Fruit fly (Drosophila melanogaster) whole organism, embryonic: ENCODE data around the gene CG18302.
A peak's percentile ranks its signal among the peaks of the same experiment; 100 is the strongest.

Experiments
- B-H2 ChIP-seq: fragments of 200-800 bp; sonication (Bioruptor generic); optimal IDR thresholded peaks from 2 replicates; lab custom pipeline; 2018; ENCODE audit warnings: missing biosample characterization, mild to moderate bottlenecking, missing genetic modification characterization
- CG10267 ChIP-seq: fragments of 200-800 bp; sonication (Bioruptor generic); optimal IDR thresholded peaks from 2 replicates; lab custom pipeline; 2018; ENCODE audit warnings: missing biosample characterization, mild to moderate bottlenecking, missing genetic modification characterization, moderate library complexity
- CG10959 ChIP-seq: fragments of 200-800 bp; sonication (Bioruptor generic); IDR thresholded peaks from 2 replicates; pipeline ENCODE4 v1.3.6; 2022; ENCODE audit warnings: missing biosample characterization, missing genetic modification characterization
- CG11560 ChIP-seq: fragments of 200-800 bp; sonication (Bioruptor generic); IDR thresholded peaks from 3 replicates; pipeline ENCODE4 v1.3.6; 2022; ENCODE audit warnings: missing biosample characterization, missing genetic modification characterization
- CG12104 ChIP-seq: fragments of 200-800 bp; sonication (Bioruptor generic); optimal IDR thresholded peaks from 3 replicates; lab custom pipeline; 2016; ENCODE audit warnings: missing biosample characterization, missing genetic modification characterization
- CG1233 ChIP-seq: fragments of 200-800 bp; sonication (Bioruptor generic); optimal IDR thresholded peaks from 4 replicates; lab custom pipeline; 2018; ENCODE audit warnings: missing biosample characterization, mild to moderate bottlenecking, missing genetic modification characterization
- CG12391 ChIP-seq: fragments of 200-800 bp; sonication (Bioruptor generic); optimal IDR thresholded peaks from 3 replicates; lab custom pipeline; 2018; ENCODE audit warnings: missing biosample characterization, mild to moderate bottlenecking, missing genetic modification characterization, moderate library complexity
- CG14050 ChIP-seq: fragments of 200-800 bp; sonication (Bioruptor generic); IDR thresholded peaks from 3 replicates; pipeline ENCODE4 v1.3.6; 2022; ENCODE audit warnings: missing biosample characterization, missing genetic modification characterization
- CG15011 ChIP-seq: fragments of 200-800 bp; sonication (Bioruptor generic); optimal IDR thresholded peaks from 3 replicates; lab custom pipeline; 2018; ENCODE audit warnings: missing biosample characterization, mild to moderate bottlenecking, missing genetic modification characterization
- CG17568 ChIP-seq: fragments of 200-800 bp; sonication (Bioruptor generic); optimal IDR thresholded peaks from 2 replicates; lab custom pipeline; 2018; ENCODE audit warnings: missing biosample characterization, mild to moderate bottlenecking, missing genetic modification characterization, moderate library complexity
- CG30431 ChIP-seq: fragments of 200-800 bp; sonication (Bioruptor generic); optimal IDR thresholded peaks from 2 replicates; lab custom pipeline; 2017; ENCODE audit warnings: missing biosample characterization, missing genetic modification characterization
- CG3065 ChIP-seq: fragments of 200-800 bp; sonication (Bioruptor generic); optimal IDR thresholded peaks from 2 replicates; lab custom pipeline; 2016; ENCODE audit warnings: missing biosample characterization, missing genetic modification characterization
- CG4282 ChIP-seq: fragments of 200-800 bp; sonication (Bioruptor generic); optimal IDR thresholded peaks from 2 replicates; lab custom pipeline; 2016; ENCODE audit warnings: missing biosample characterization, missing genetic modification characterization
- CG4360 ChIP-seq: fragments of 200-800 bp; sonication (Bioruptor generic); IDR thresholded peaks from 2 replicates; pipeline ENCODE4 v1.3.6; 2022; ENCODE audit warnings: missing biosample characterization, missing genetic modification characterization
- CG4404 ChIP-seq: fragments of 200-800 bp; sonication (Bioruptor generic); IDR thresholded peaks from 2 replicates; pipeline ENCODE4 v1.3.6; 2022; ENCODE audit warnings: missing biosample characterization, missing genetic modification characterization
- CG6175 ChIP-seq: fragments of 200-800 bp; sonication (Bioruptor generic); IDR thresholded peaks from 3 replicates; pipeline ENCODE4 v1.3.6; 2022; ENCODE audit warnings: missing biosample characterization, missing genetic modification characterization
- CG7839 ChIP-seq: fragments of 200-800 bp; sonication (Bioruptor generic); optimal IDR thresholded peaks from 3 replicates; lab custom pipeline; 2018; ENCODE audit warnings: missing biosample characterization, mild to moderate bottlenecking, missing genetic modification characterization, moderate library complexity
- CG8290 ChIP-seq, 3 experiments: fragments of 200-800 bp; sonication (Bioruptor generic); optimal IDR thresholded peaks; 2 replicates each; lab custom pipeline; 2016 to 2019; ENCODE audit warnings: missing biosample characterization in 3 of 3, missing genetic modification characterization in 3 of 3, mild to moderate bottlenecking in 2 of 3, moderate library complexity in 1 of 3
- CTCF ChIP-seq: fragments of 200-800 bp; sonication (Bioruptor generic); optimal IDR thresholded peaks from 2 replicates; lab custom pipeline; 2017; ENCODE audit warnings: missing biosample characterization, mild to moderate bottlenecking, missing genetic modification characterization, moderate library complexity
- D19A ChIP-seq: fragments of 200-800 bp; optimal IDR thresholded peaks from 3 replicates; lab custom pipeline; 2019; ENCODE audit warnings: missing biosample characterization, mild to moderate bottlenecking, missing genetic modification characterization, moderate library complexity
- Doc2 ChIP-seq: fragments of 200-800 bp; sonication (Bioruptor generic); IDR thresholded peaks from 2 replicates; pipeline ENCODE4 v1.3.6; 2022; ENCODE audit warnings: missing biosample characterization, missing genetic modification characterization
- E2f2 ChIP-seq: fragments of 200-800 bp; sonication (Bioruptor generic); IDR thresholded peaks from 2 replicates; pipeline ENCODE4 v1.3.6; 2022; ENCODE audit warnings: missing biosample characterization, missing genetic modification characterization
- Gsc ChIP-seq: fragments of 200-800 bp; sonication (Bioruptor generic); IDR thresholded peaks from 2 replicates; pipeline ENCODE4 v1.3.6; 2022; ENCODE audit warnings: missing biosample characterization, missing genetic modification characterization
- H15 ChIP-seq: fragments of 200-800 bp; sonication (Bioruptor generic); IDR thresholded peaks from 3 replicates; pipeline ENCODE4 v1.3.6; 2022; ENCODE audit warnings: missing biosample characterization, missing genetic modification characterization
- Hmr ChIP-seq: fragments of 200-800 bp; sonication (Bioruptor generic); optimal IDR thresholded peaks from 3 replicates; lab custom pipeline; 2017; ENCODE audit warnings: mild to moderate bottlenecking, missing biosample characterization, missing genetic modification reagents, missing genetic modification characterization
- NC2α ChIP-seq: fragments of 200-800 bp; sonication (Bioruptor generic); optimal IDR thresholded peaks from 2 replicates; lab custom pipeline; 2016; ENCODE audit warnings: missing biosample characterization, missing genetic modification characterization
- Nf-YB ChIP-seq: fragments of 200-800 bp; sonication (Bioruptor generic); optimal IDR thresholded peaks from 3 replicates; lab custom pipeline; 2019; ENCODE audit warnings: missing biosample characterization, mild to moderate bottlenecking, missing genetic modification characterization, moderate library complexity
- Oaz ChIP-seq: fragments of 200-800 bp; sonication (Bioruptor generic); IDR thresholded peaks from 2 replicates; pipeline ENCODE4 v1.3.6; 2022; ENCODE audit warnings: missing biosample characterization, missing genetic modification characterization
- Optix ChIP-seq: fragments of 200-800 bp; sonication (Bioruptor generic); IDR thresholded peaks from 3 replicates; pipeline ENCODE4 v1.3.6; 2022; ENCODE audit warnings: missing biosample characterization, missing genetic modification characterization
- Pdp1 ChIP-seq, 2 experiments: fragments of 200-800 bp; sonication (Bioruptor generic); optimal IDR thresholded peaks; 3 replicates each; lab custom pipeline; 2016; ENCODE audit warnings: missing biosample characterization in 2 of 2, missing genetic modification characterization in 2 of 2, mild to moderate bottlenecking in 1 of 2, moderate library complexity in 1 of 2
- Poxn ChIP-seq: fragments of 200-800 bp; sonication (Bioruptor generic); IDR thresholded peaks from 2 replicates; pipeline ENCODE4 v1.3.6; 2022; ENCODE audit warnings: missing biosample characterization, missing genetic modification characterization
- Spps ChIP-seq: fragments of 200-800 bp; sonication (Bioruptor generic); optimal IDR thresholded peaks from 2 replicates; lab custom pipeline; 2018; ENCODE audit warnings: missing biosample characterization, mild to moderate bottlenecking, missing genetic modification characterization
- Tbp ChIP-seq: fragments of >200 bp; optimal IDR thresholded peaks from 2 replicates; lab custom pipeline; 2018; ENCODE audit warnings: missing biosample characterization, missing genetic modification characterization
- Trl ChIP-seq, 3 experiments: fragments of >200 bp in 2 of 3; fragments of 200-800 bp in 1 of 3; sonication (Bioruptor generic) in 1 of 3; optimal IDR thresholded peaks; 2 replicates in 1 of 3; 3 replicates in 2 of 3; lab custom pipeline; 2016 to 2017; ENCODE audit warnings: missing biosample characterization in 1 of 3, missing genetic modification characterization in 1 of 3
- ac ChIP-seq: fragments of 200-800 bp; sonication (Bioruptor generic); optimal IDR thresholded peaks from 3 replicates; lab custom pipeline; 2017; ENCODE audit warnings: missing biosample characterization, mild to moderate bottlenecking, missing genetic modification characterization
- bab2 ChIP-seq: fragments of 200-800 bp; sonication (Bioruptor generic); optimal IDR thresholded peaks from 2 replicates; lab custom pipeline; 2016; ENCODE audit warnings: missing biosample characterization, missing genetic modification characterization
- caup ChIP-seq: fragments of 200-800 bp; sonication (Bioruptor generic); optimal IDR thresholded peaks from 3 replicates; lab custom pipeline; 2017; ENCODE audit warnings: missing biosample characterization, mild to moderate bottlenecking, missing genetic modification characterization, moderate library complexity; ENCODE audit not compliant: severe bottlenecking
- chm ChIP-seq: fragments of 200-800 bp; sonication (Bioruptor generic); IDR thresholded peaks from 2 replicates; pipeline ENCODE4 v1.3.6; 2022; ENCODE audit warnings: missing biosample characterization, missing genetic modification characterization
- chn ChIP-seq: fragments of 200-800 bp; sonication (Bioruptor generic); optimal IDR thresholded peaks from 2 replicates; lab custom pipeline; 2016; ENCODE audit warnings: missing biosample characterization, missing genetic modification characterization
- dpn ChIP-seq, 2 experiments: fragments of 200-800 bp; sonication (Bioruptor generic); optimal IDR thresholded peaks; 3 replicates each; lab custom pipeline; 2016; ENCODE audit warnings: missing biosample characterization in 2 of 2, missing genetic modification characterization in 2 of 2
- dysf ChIP-seq: fragments of 200-800 bp; sonication (Bioruptor generic); IDR thresholded peaks from 3 replicates; pipeline ENCODE4 v1.3.6; 2022; ENCODE audit warnings: missing biosample characterization, missing genetic modification characterization
- ems ChIP-seq: fragments of 200-800 bp; sonication (Bioruptor generic); optimal IDR thresholded peaks from 3 replicates; lab custom pipeline; 2016; ENCODE audit warnings: missing biosample characterization, missing genetic modification characterization
- gro ChIP-seq: fragments of 200-800 bp; sonication (Bioruptor generic); optimal IDR thresholded peaks from 2 replicates; lab custom pipeline; 2016; ENCODE audit warnings: missing biosample characterization, missing genetic modification characterization
- jing ChIP-seq: fragments of 200-800 bp; sonication (Bioruptor generic); optimal IDR thresholded peaks from 2 replicates; lab custom pipeline; 2018; ENCODE audit warnings: missing biosample characterization, mild to moderate bottlenecking, missing genetic modification characterization
- lov ChIP-seq, 2 experiments: fragments of 200-800 bp in 1 of 2; fragments of >200 bp in 1 of 2; sonication (Bioruptor generic) in 1 of 2; IDR thresholded peaks in 1 of 2; optimal IDR thresholded peaks in 1 of 2; 2 replicates in 1 of 2; 3 replicates in 1 of 2; pipeline versions ENCODE4 v1.3.6 to Lab custom; 2017 to 2022; ENCODE audit warnings: missing biosample characterization in 1 of 2, missing genetic modification characterization in 1 of 2
- otp ChIP-seq: fragments of 200-800 bp; sonication (Bioruptor generic); IDR thresholded peaks from 3 replicates; pipeline ENCODE4, ENCODE4 v1.3.6; 2022; ENCODE audit warnings: missing biosample characterization, missing genetic modification characterization
- pita ChIP-seq: fragments of 200-800 bp; sonication (Bioruptor generic); optimal IDR thresholded peaks from 2 replicates; lab custom pipeline; 2017; ENCODE audit warnings: missing biosample characterization, mild to moderate bottlenecking, missing genetic modification characterization
- pnt ChIP-seq: fragments of 200-800 bp; sonication (Bioruptor generic); optimal IDR thresholded peaks from 3 replicates; lab custom pipeline; 2016; ENCODE audit warnings: missing biosample characterization, missing genetic modification characterization
- slp2 ChIP-seq: fragments of 200-800 bp; sonication (Bioruptor generic); optimal IDR thresholded peaks from 2 replicates; lab custom pipeline; 2016; ENCODE audit warnings: missing biosample characterization, missing genetic modification characterization
- so ChIP-seq: fragments of 200-800 bp; sonication (Bioruptor generic); IDR thresholded peaks from 3 replicates; pipeline ENCODE4 v1.3.6; 2022; ENCODE audit warnings: missing biosample characterization, missing genetic modification characterization
- tgo ChIP-seq: fragments of 200-800 bp; sonication (Bioruptor generic); IDR thresholded peaks from 3 replicates; pipeline ENCODE4 v1.3.6; 2022; ENCODE audit warnings: missing biosample characterization, missing genetic modification characterization
- wek ChIP-seq: fragments of 200-800 bp; sonication (Bioruptor generic); optimal IDR thresholded peaks from 3 replicates; lab custom pipeline; 2018; ENCODE audit warnings: missing biosample characterization, mild to moderate bottlenecking, missing genetic modification characterization, moderate library complexity

The CG18302 gene

DNA sequence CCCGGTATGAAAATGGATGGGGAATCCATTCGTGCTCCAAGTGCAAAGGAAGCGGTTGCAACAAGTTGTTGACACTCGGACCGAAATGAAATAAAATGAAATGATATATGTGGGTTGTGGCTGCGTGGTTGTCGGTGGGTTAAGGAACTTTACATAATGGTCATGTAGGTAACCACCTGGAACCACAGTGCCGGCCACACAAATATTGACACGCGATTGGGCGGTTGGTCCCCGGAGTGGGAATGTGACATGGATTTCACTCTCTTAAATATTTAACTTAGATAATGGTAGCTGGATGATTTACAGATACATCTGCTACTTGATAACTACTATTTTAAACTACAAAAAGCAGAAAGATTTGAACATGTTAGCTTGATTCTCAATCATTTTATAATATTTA is 29.2 kb upstream of the CG18302 start:
- TF ChIP-seq CG12104 (GFP tag; lab: Kevin White, UChicago) (no peak), otp (GFP tag; lab: Robert Waterston, UW) (no peak), Oaz (no peak), pnt (GFP tag; lab: Kevin White, UChicago) (no peak), ac (GFP tag; lab: Kevin White, UChicago) (peak; percentile 56), CG8290 (GFP tag; optimal IDR thresholded peaks at IDR 0.05; lab: Kevin White, UChicago) (no peak), CG8290 (tag; optimal IDR thresholded peaks at IDR 0.05; lab: Kevin White, UChicago) (peak; percentile 1 to 68), B-H2 (GFP tag; lab: Kevin White, UChicago) (no peak), H15 (GFP tag; lab: Robert Waterston, UW) (no peak), CG4404 (GFP tag; lab: Robert Waterston, UW) (no peak), Spps (tag; lab: Kevin White, UChicago) (peak; percentile 8), chm (GFP tag; lab: Robert Waterston, UW) (peak; percentile 29; the same call in 1 of the 2 replicates), Gsc (GFP tag; lab: Robert Waterston, UW) (no peak), E2f2 (GFP tag; lab: Robert Waterston, UW) (no peak), Doc2 (GFP tag; lab: Robert Waterston, UW) (no peak), Tbp (GFP tag; lab: Kevin White, UChicago) (no peak), CG14050 (no peak), ems (GFP tag; lab: Kevin White, UChicago) (no peak), CG7839 (tag; lab: Kevin White, UChicago) (no peak), CG10267 (tag; lab: Kevin White, UChicago) (no peak), CG12391 (no peak), CG6175 (GFP tag; lab: Robert Waterston, UW) (no peak), so (GFP tag; lab: Robert Waterston, UW) (no peak), D19A (tag; lab: Kevin White, UChicago) (peak; percentile 43), Nf-YB (peak; percentile 36), caup (GFP tag; lab: Kevin White, UChicago) (no peak), bab2 (GFP tag; lab: Kevin White, UChicago) (no peak), pita (GFP tag; lab: Kevin White, UChicago) (no peak), Optix (GFP tag; lab: Robert Waterston, UW) (no peak), lov (optimal IDR thresholded peaks at IDR 0.05; lab: Kevin White, UChicago) (no peak), lov (GFP tag; IDR thresholded peaks at IDR 0.05; lab: Robert Waterston, UW) (0 out of 3 replicates have a peak, but pooled peaks have one; percentile 9), CG3065 (GFP tag; lab: Kevin White, UChicago) (no peak), chn (GFP tag; lab: Kevin White, UChicago) (no peak), wek (GFP tag; lab: Kevin White, UChicago) (peak; percentile 46), CG10959 (GFP tag; lab: Robert Waterston, UW) (no peak), dysf (GFP tag; lab: Robert Waterston, UW) (no peak), dpn (GFP tag; optimal IDR thresholded peaks at IDR 0.05; lab: Kevin White, UChicago) (no peak), CG15011 (no peak), CG11560 (tag; lab: Robert Waterston, UW) (no peak), CG4282 (GFP tag; lab: Kevin White, UChicago) (no peak), Poxn (GFP tag; lab: Robert Waterston, UW) (no peak), gro (no peak), CG17568 (GFP tag; lab: Kevin White, UChicago) (peak; percentile 8), slp2 (GFP tag; lab: Kevin White, UChicago) (no peak), NC2α (GFP tag; lab: Kevin White, UChicago) (no peak), CG1233 (GFP tag; lab: Kevin White, UChicago) (peak; percentile 41), Pdp1 (GFP tag; optimal IDR thresholded peaks at IDR 0.05; lab: Kevin White, UChicago) (peak in 1 of 2 experiments; percentile 56), CG4360 (GFP tag; lab: Robert Waterston, UW) (peak; percentile 43; the same call in 1 of the 2 replicates), CTCF (GFP tag; lab: Kevin White, UChicago) (no peak), jing (no peak), Trl (optimal IDR thresholded peaks at IDR 0.05; lab: Kevin White, UChicago) (no peak), Trl (GFP tag; optimal IDR thresholded peaks at IDR 0.05; lab: Kevin White, UChicago) (no peak), CG30431 (GFP tag; lab: Kevin White, UChicago) (no peak), tgo (GFP tag; lab: Robert Waterston, UW) (no peak), Hmr (GFP tag; lab: Kevin White, UChicago) (no peak)
